Fruit fly (Drosophila melanogaster) whole organism, embryonic: Measurements from ENCODE around the gene lectin-29Ca.

Experiments
- Adf1 ChIP-seq: fragments of 200-800 bp; sonication (Bioruptor generic); IDR thresholded peaks from 2 replicates; pipeline ENCODE4 v1.3.6; 2022; ENCODE audit warnings: missing biosample characterization, missing genetic modification characterization
- Atf6 ChIP-seq: fragments of 200-800 bp; sonication (Bioruptor generic); IDR thresholded peaks from 2 replicates; pipeline ENCODE4 v1.3.6; 2022; ENCODE audit warnings: missing biosample characterization, missing genetic modification characterization
- B-H1 ChIP-seq: fragments of 200-800 bp; sonication (Bioruptor generic); IDR thresholded peaks from 3 replicates; pipeline ENCODE4 v1.3.6; 2022; ENCODE audit warnings: missing biosample characterization, missing genetic modification characterization
- Blimp-1 ChIP-seq: fragments of 200-800 bp; sonication (Bioruptor generic); optimal IDR thresholded peaks from 3 replicates; lab custom pipeline; 2018; ENCODE audit warnings: missing biosample characterization, missing genetic modification characterization, mild to moderate bottlenecking, moderate library complexity, missing genetic modification reagents
- CG10979 ChIP-seq: fragments of 200-800 bp; sonication (Bioruptor generic); optimal IDR thresholded peaks from 2 replicates; lab custom pipeline; 2018; ENCODE audit warnings: missing biosample characterization, mild to moderate bottlenecking, missing genetic modification characterization, moderate library complexity
- CG11085 ChIP-seq: fragments of 200-800 bp; sonication (Bioruptor generic); IDR thresholded peaks from 2 replicates; pipeline ENCODE4 v1.3.6; 2022; ENCODE audit warnings: missing biosample characterization, missing genetic modification characterization
- CG11398 ChIP-seq: fragments of 200-800 bp; sonication (Bioruptor generic); optimal IDR thresholded peaks from 2 replicates; lab custom pipeline; 2016; ENCODE audit warnings: missing biosample characterization, missing genetic modification characterization
- CG12219 ChIP-seq: fragments of 200-800 bp; sonication (Bioruptor generic); optimal IDR thresholded peaks from 3 replicates; lab custom pipeline; 2018; ENCODE audit warnings: missing biosample characterization, mild to moderate bottlenecking, missing genetic modification characterization
- CG1529 ChIP-seq: fragments of 200-800 bp; sonication (Bioruptor generic); optimal IDR thresholded peaks from 3 replicates; lab custom pipeline; 2018; ENCODE audit warnings: missing biosample characterization, missing genetic modification characterization
- CG15514 ChIP-seq: fragments of 200-800 bp; sonication (Bioruptor generic); optimal IDR thresholded peaks from 3 replicates; lab custom pipeline; 2017; ENCODE audit warnings: missing biosample characterization, missing genetic modification characterization, mild to moderate bottlenecking, moderate library complexity, missing genetic modification reagents
- CG15696 ChIP-seq: fragments of 200-800 bp; sonication (Bioruptor generic); optimal IDR thresholded peaks from 2 replicates; lab custom pipeline; 2019; ENCODE audit warnings: missing biosample characterization, mild to moderate bottlenecking, missing genetic modification characterization, moderate library complexity
- CG1602 ChIP-seq: fragments of 200-800 bp; sonication (Bioruptor generic); optimal IDR thresholded peaks from 3 replicates; lab custom pipeline; 2016; ENCODE audit warnings: missing biosample characterization, missing genetic modification characterization
- CG17385 ChIP-seq: fragments of 200-800 bp; sonication (Bioruptor generic); optimal IDR thresholded peaks from 3 replicates; lab custom pipeline; 2018; ENCODE audit warnings: missing biosample characterization, mild to moderate bottlenecking, missing genetic modification characterization
- CG17829 ChIP-seq: fragments of 200-800 bp; optimal IDR thresholded peaks from 2 replicates; lab custom pipeline; 2019; ENCODE audit warnings: missing biosample characterization, mild to moderate bottlenecking, missing genetic modification characterization, moderate library complexity
- CG17912 ChIP-seq: fragments of 200-800 bp; sonication (Bioruptor generic); optimal IDR thresholded peaks from 2 replicates; lab custom pipeline; 2018; ENCODE audit warnings: missing biosample characterization, mild to moderate bottlenecking, missing genetic modification characterization
- CG1792 ChIP-seq: fragments of 200-800 bp; sonication (Bioruptor generic); optimal IDR thresholded peaks from 2 replicates; lab custom pipeline; 2016; ENCODE audit warnings: missing biosample characterization, missing genetic modification characterization
- CG30431 ChIP-seq: fragments of 200-800 bp; sonication (Bioruptor generic); optimal IDR thresholded peaks from 2 replicates; lab custom pipeline; 2017; ENCODE audit warnings: missing biosample characterization, missing genetic modification characterization
- CG32772 ChIP-seq: fragments of 200-800 bp; sonication (Bioruptor generic); IDR thresholded peaks from 2 replicates; pipeline ENCODE4 v1.3.6; 2022; ENCODE audit warnings: missing biosample characterization, missing genetic modification characterization
- CG43689 ChIP-seq: fragments of 200-800 bp; sonication (Bioruptor generic); IDR thresholded peaks from 2 replicates; pipeline ENCODE4 v1.3.6; 2022; ENCODE audit warnings: missing biosample characterization, missing genetic modification characterization
- CG5245 ChIP-seq: fragments of 200-800 bp; sonication (Bioruptor generic); optimal IDR thresholded peaks from 3 replicates; lab custom pipeline; 2016; ENCODE audit warnings: missing biosample characterization, missing genetic modification characterization
- CG5953 ChIP-seq: fragments of 200-800 bp; sonication (Bioruptor generic); IDR thresholded peaks from 2 replicates; pipeline ENCODE4 v1.3.6; 2022; ENCODE audit warnings: missing biosample characterization, missing genetic modification characterization
- CG7963 ChIP-seq: fragments of 200-800 bp; sonication (Bioruptor generic); IDR thresholded peaks from 3 replicates; pipeline ENCODE4 v1.3.6; 2022; ENCODE audit warnings: missing biosample characterization, missing genetic modification characterization; ENCODE audit not compliant: partially characterized antibody
- Camta ChIP-seq: fragments of 200-800 bp; sonication (Bioruptor generic); optimal IDR thresholded peaks from 2 replicates; lab custom pipeline; 2016; ENCODE audit warnings: missing biosample characterization, missing genetic modification characterization
- CrebB ChIP-seq: fragments of 200-800 bp; sonication (Bioruptor generic); optimal IDR thresholded peaks from 3 replicates; lab custom pipeline; 2018; ENCODE audit warnings: missing biosample characterization, mild to moderate bottlenecking, missing genetic modification characterization
- D19B ChIP-seq: fragments of 200-800 bp; sonication (Bioruptor generic); optimal IDR thresholded peaks from 2 replicates; lab custom pipeline; 2017; ENCODE audit warnings: missing biosample characterization, mild to moderate bottlenecking, missing genetic modification characterization
- Dek ChIP-seq: fragments of 200-800 bp; sonication (Bioruptor generic); optimal IDR thresholded peaks from 3 replicates; lab custom pipeline; 2019; ENCODE audit warnings: missing biosample characterization, mild to moderate bottlenecking, missing genetic modification characterization, moderate library complexity
- Hey ChIP-seq: fragments of 200-800 bp; sonication (Bioruptor generic); optimal IDR thresholded peaks from 3 replicates; lab custom pipeline; 2018; ENCODE audit warnings: missing biosample characterization, mild to moderate bottlenecking, missing genetic modification characterization
- Hsf ChIP-seq: fragments of 200-800 bp; sonication (Bioruptor generic); optimal IDR thresholded peaks from 3 replicates; lab custom pipeline; 2016; ENCODE audit warnings: missing biosample characterization, missing genetic modification characterization
- Meics ChIP-seq: fragments of 200-800 bp; sonication (Bioruptor generic); optimal IDR thresholded peaks from 2 replicates; lab custom pipeline; 2017; ENCODE audit warnings: missing biosample characterization, mild to moderate bottlenecking, missing genetic modification characterization
- NC2α ChIP-seq: fragments of 200-800 bp; sonication (Bioruptor generic); optimal IDR thresholded peaks from 2 replicates; lab custom pipeline; 2016; ENCODE audit warnings: missing biosample characterization, missing genetic modification characterization
- NfI ChIP-seq: fragments of 200-800 bp; sonication (Bioruptor generic); optimal IDR thresholded peaks from 3 replicates; lab custom pipeline; 2018; ENCODE audit warnings: missing biosample characterization, mild to moderate bottlenecking, missing genetic modification characterization, moderate library complexity
- Six4 ChIP-seq: fragments of 200-800 bp; sonication (Bioruptor generic); optimal IDR thresholded peaks from 2 replicates; lab custom pipeline; 2016; ENCODE audit warnings: missing biosample characterization, missing genetic modification characterization
- ab ChIP-seq: fragments of 200-800 bp; sonication (Bioruptor generic); optimal IDR thresholded peaks from 2 replicates; lab custom pipeline; 2016; ENCODE audit warnings: missing biosample characterization, missing genetic modification characterization
- amos ChIP-seq: fragments of 200-800 bp; sonication (Bioruptor generic); IDR thresholded peaks from 2 replicates; pipeline ENCODE4 v1.3.6; 2022; ENCODE audit warnings: missing biosample characterization, missing genetic modification characterization; ENCODE audit not compliant: partially characterized antibody
- ara ChIP-seq: fragments of 200-800 bp; sonication (Bioruptor generic); IDR thresholded peaks from 2 replicates; pipeline ENCODE4 v1.3.6; 2022; ENCODE audit warnings: missing biosample characterization, missing genetic modification characterization
- bowl ChIP-seq: fragments of 200-800 bp; sonication (Bioruptor generic); IDR thresholded peaks from 2 replicates; pipeline ENCODE4 v1.3.6; 2022; ENCODE audit warnings: missing biosample characterization, missing genetic modification characterization
- br ChIP-seq: fragments of >200 bp; optimal IDR thresholded peaks from 2 replicates; lab custom pipeline; 2017
- cad ChIP-seq: fragments of >200 bp; optimal IDR thresholded peaks from 2 replicates; lab custom pipeline; 2017; ENCODE audit warnings: missing biosample characterization, missing genetic modification characterization
- fd102C ChIP-seq: fragments of 200-800 bp; sonication (Bioruptor generic); optimal IDR thresholded peaks from 2 replicates; lab custom pipeline; 2018; ENCODE audit warnings: missing biosample characterization, mild to moderate bottlenecking, missing genetic modification characterization, moderate library complexity
- fd3F ChIP-seq: fragments of 200-800 bp; sonication (Bioruptor generic); optimal IDR thresholded peaks from 2 replicates; lab custom pipeline; 2018; ENCODE audit warnings: missing biosample characterization, mild to moderate bottlenecking, missing genetic modification characterization, moderate library complexity
- gsb ChIP-seq: fragments of 200-800 bp; sonication (Bioruptor generic); IDR thresholded peaks from 2 replicates; pipeline ENCODE4 v1.3.6; 2022; ENCODE audit warnings: missing biosample characterization, missing genetic modification characterization
- klu ChIP-seq: fragments of 200-800 bp; sonication (Bioruptor generic); IDR thresholded peaks from 2 replicates; pipeline ENCODE4 v1.3.6; 2022; ENCODE audit warnings: missing biosample characterization, missing genetic modification characterization
- lbe ChIP-seq: fragments of 200-800 bp; sonication (Bioruptor generic); optimal IDR thresholded peaks from 2 replicates; lab custom pipeline; 2016; ENCODE audit warnings: missing biosample characterization, mild to moderate bottlenecking, missing genetic modification characterization
- mirr ChIP-seq: fragments of 200-800 bp; sonication (Bioruptor generic); optimal IDR thresholded peaks from 3 replicates; lab custom pipeline; 2018; ENCODE audit warnings: missing biosample characterization, mild to moderate bottlenecking, missing genetic modification characterization
- repo ChIP-seq: fragments of 200-800 bp; sonication (Bioruptor generic); optimal IDR thresholded peaks from 2 replicates; lab custom pipeline; 2016; ENCODE audit warnings: missing biosample characterization, missing genetic modification characterization
- sima ChIP-seq: fragments of 200-800 bp; sonication (Bioruptor generic); optimal IDR thresholded peaks from 2 replicates; lab custom pipeline; 2016; ENCODE audit warnings: missing biosample characterization, missing genetic modification characterization
- sisA ChIP-seq: fragments of 200-800 bp; sonication (Bioruptor generic); IDR thresholded peaks from 2 replicates; pipeline ENCODE4 v1.3.6; 2022; ENCODE audit warnings: missing biosample characterization, missing genetic modification characterization
- sqz ChIP-seq: fragments of 200-800 bp; sonication (Bioruptor generic); optimal IDR thresholded peaks from 3 replicates; lab custom pipeline; 2018; ENCODE audit warnings: missing biosample characterization, mild to moderate bottlenecking, missing genetic modification characterization
- stc ChIP-seq: fragments of 200-800 bp; sonication (Bioruptor generic); IDR thresholded peaks from 2 replicates; pipeline ENCODE4 v1.3.6; 2022; ENCODE audit warnings: missing biosample characterization, missing genetic modification characterization
- ttk ChIP-seq: fragments of 200-800 bp; sonication (Bioruptor generic); IDR thresholded peaks from 2 replicates; pipeline ENCODE4 v2.1.2; 2022; ENCODE audit warnings: missing biosample characterization, missing genetic modification characterization
- zen ChIP-seq: fragments of 200-800 bp; sonication (Bioruptor generic); optimal IDR thresholded peaks from 3 replicates; lab custom pipeline; 2018; ENCODE audit warnings: missing biosample characterization, mild to moderate bottlenecking, missing genetic modification characterization, moderate library complexity
- zfh2 ChIP-seq: fragments of 200-800 bp; sonication (Bioruptor generic); optimal IDR thresholded peaks from 2 replicates; lab custom pipeline; 2016; ENCODE audit warnings: missing biosample characterization, missing genetic modification characterization

Gene lectin-29Ca

dm6 chr2L:8382646-8383045 lies 11.4 kb downstream of the lectin-29Ca start, which contains the start of the genes CG13392 and Rcd4 (continued):
- TF ChIP-seq zen (tag; lab: Kevin White, UChicago): peak; percentile 76
- peak; percentile 65 for TF ChIP-seq mirr
- TF ChIP-seq CG17829 (tag; lab: Kevin White, UChicago): peak; percentile 70
- no peak for TF ChIP-seq CG43689 (GFP tag; lab: Robert Waterston, UW)
- TF ChIP-seq CG15696 (tag; lab: Kevin White, UChicago): no peak
- TF ChIP-seq Meics (GFP tag; lab: Kevin White, UChicago): peak; percentile 62
- TF ChIP-seq fd3F (GFP tag; lab: Kevin White, UChicago): peak; percentile 16
- TF ChIP-seq CG15514 (GFP tag; lab: Kevin White, UChicago): peak; percentile 90
- TF ChIP-seq amos (GFP tag; lab: Robert Waterston, UW): peak; percentile 67
- 0 out of 2 replicates have a peak, but pooled peaks have one; percentile 29 for TF ChIP-seq ara (GFP tag; lab: Robert Waterston, UW)
- peak; percentile 65 for TF ChIP-seq CG17385
- peak; percentile 61; the same call in 1 of the 2 replicates for TF ChIP-seq CG11085 (GFP tag; lab: Robert Waterston, UW)
- 0 out of 2 replicates have a peak, but pooled peaks have one; percentile 33 for TF ChIP-seq sisA
- TF ChIP-seq fd102C (GFP tag; lab: Kevin White, UChicago): no peak
- TF ChIP-seq CG30431 (GFP tag; lab: Kevin White, UChicago): no peak
- peak; percentile 72 for TF ChIP-seq NfI (GFP tag; lab: Kevin White, UChicago)
- TF ChIP-seq D19B: peak; percentile 29
- TF ChIP-seq CG17912 (GFP tag; lab: Kevin White, UChicago): no peak
- peak; percentile 43; the same call in 1 of the 2 replicates for TF ChIP-seq klu (GFP tag; lab: Robert Waterston, UW)
- no peak for TF ChIP-seq bowl
- no peak for TF ChIP-seq ttk (GFP tag; lab: Robert Waterston, UW)
- peak; percentile 37 for TF ChIP-seq CG1529 (GFP tag; lab: Kevin White, UChicago)
- no peak for TF ChIP-seq br (lab: Kevin White, UChicago)
- peak; percentile 82 for TF ChIP-seq zfh2 (GFP tag; lab: Kevin White, UChicago)
- peak; percentile 31; the same call in 1 of the 3 replicates for TF ChIP-seq CG7963
- TF ChIP-seq Camta: peak; percentile 59
- TF ChIP-seq NC2α: peak; percentile 16
- TF ChIP-seq CG1792 (GFP tag; lab: Kevin White, UChicago): peak; percentile 49
- peak; percentile 39 for TF ChIP-seq CG10979 (tag; lab: Kevin White, UChicago)
- TF ChIP-seq gsb (GFP tag; lab: Robert Waterston, UW): 0 out of 2 replicates have a peak, but pooled peaks have one; percentile 13
- TF ChIP-seq CG1602 (GFP tag; lab: Kevin White, UChicago): peak; percentile 7
- peak; percentile 27 for TF ChIP-seq Blimp-1 (GFP tag; lab: Kevin White, UChicago)
- TF ChIP-seq Hey (tag; lab: Kevin White, UChicago): no peak
- TF ChIP-seq CG32772 (GFP tag; lab: Robert Waterston, UW): peak; percentile 15; the same call in 1 of the 2 replicates
- TF ChIP-seq lbe (GFP tag; lab: Kevin White, UChicago): peak; percentile 84
- TF ChIP-seq CG12219: peak; percentile 42
- peak; percentile 40 for TF ChIP-seq CG5245
- no peak for TF ChIP-seq cad (GFP tag; lab: Kevin White, UChicago)
- no peak for TF ChIP-seq ab (GFP tag; lab: Kevin White, UChicago)
- TF ChIP-seq Dek (tag; lab: Kevin White, UChicago): peak; percentile 32
- no peak for TF ChIP-seq CG5953 (GFP tag; lab: Robert Waterston, UW)
- peak; percentile 62 for TF ChIP-seq repo (GFP tag; lab: Kevin White, UChicago)
- peak; percentile 65 for TF ChIP-seq CG11398
- TF ChIP-seq B-H1: no peak
- no peak; the same call in 1 of the 2 replicates for TF ChIP-seq Adf1 (GFP tag; lab: Robert Waterston, UW)
- peak; percentile 50 for TF ChIP-seq CrebB
- no peak for TF ChIP-seq stc
- TF ChIP-seq Atf6: no peak
- TF ChIP-seq sqz: no peak
- TF ChIP-seq Hsf (GFP tag; lab: Kevin White, UChicago): peak; percentile 65
- TF ChIP-seq Six4 (GFP tag; lab: Kevin White, UChicago): no peak
- TF ChIP-seq sima (GFP tag; lab: Kevin White, UChicago): no peak
